Worm (Caenorhabditis elegans) whole organism, L4/young adult: ENCODE results near the gene C25E10.16.

Experiments used
- W03F9.2 ChIP-seq: fragments of 150-350 bp; optimal IDR thresholded peaks from 2 replicates; lab custom pipeline; 2014; ENCODE audit warnings: missing biosample characterization, missing genetic modification characterization
- dao-5 ChIP-seq: sonication (generic microtip); optimal IDR thresholded peaks from 2 replicates; lab custom pipeline; 2016; ENCODE audit warnings: missing genotype, missing genetic modification characterization, moderate library complexity, missing compliant biosample characterization
- him-1 ChIP-seq: sonication (generic microtip); optimal IDR thresholded peaks from 2 replicates; lab custom pipeline; 2016; ENCODE audit warnings: missing genotype, missing genetic modification reagents, missing genetic modification characterization, missing compliant biosample characterization

DNA sequence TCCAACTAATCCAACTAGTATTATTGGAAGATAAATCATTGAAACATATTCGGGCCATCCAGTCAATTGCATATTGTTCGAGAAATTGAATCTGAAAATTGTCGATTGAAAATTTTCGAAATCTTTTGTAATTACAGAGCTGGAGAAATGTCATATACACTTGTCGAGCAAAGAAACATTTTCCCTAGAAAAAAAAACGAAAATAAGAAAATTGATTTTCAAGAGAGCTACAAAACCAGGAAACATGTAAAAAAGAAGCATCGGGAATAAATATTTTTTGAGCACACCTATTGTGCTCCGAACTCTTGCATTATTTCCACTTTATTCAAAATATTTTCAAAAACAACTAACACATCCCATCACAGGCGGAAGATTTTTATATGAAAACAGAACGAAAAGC lies 41.7 kb upstream of the C25E10.16 start, which contains the start of gene frpr-6:
- TF ChIP-seq him-1 (tag; lab: Kevin White, UChicago) (no peak), dao-5 (tag; lab: Kevin White, UChicago) (no peak), W03F9.2 (tag; lab: Kevin White, UChicago) (no peak)
